Worm (Caenorhabditis elegans): Measurements from ENCODE around the gene nlp-21.

DNA sequence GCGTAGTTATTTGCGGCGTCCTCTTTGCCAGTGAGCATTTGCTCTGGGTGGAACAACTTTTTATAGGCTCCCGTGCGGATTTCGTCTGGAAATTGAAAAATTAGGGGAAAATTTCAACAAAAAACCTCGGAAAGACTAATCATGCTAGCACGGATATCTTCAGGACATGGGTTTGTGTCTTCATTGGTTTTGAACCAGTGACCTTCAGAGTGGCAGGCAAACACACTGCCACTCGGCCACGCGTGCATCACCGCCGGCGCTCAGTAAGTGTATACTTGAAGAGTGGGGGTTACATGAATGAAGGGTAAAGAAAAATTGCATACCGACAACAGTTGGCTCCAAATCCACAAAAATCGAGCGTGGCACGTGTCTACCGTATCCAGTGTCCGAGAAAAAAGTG lies 21.8 kb downstream of the nlp-21 start:
- TF ChIP-seq mdl-1 (tag; optimal IDR thresholded peaks at IDR 0.05): peak in 1 of 2 experiments; percentile 14
- TF ChIP-seq egl-27 (tag; optimal IDR thresholded peaks at IDR 0.05): peak; percentile 30
- no peak for TF ChIP-seq ama-1 (optimal IDR thresholded peaks at IDR 0.05)
- peak; percentile 48 for TF ChIP-seq Y55F3AM.14 (GFP tag; optimal IDR thresholded peaks at IDR 0.05)
- no peak for TF ChIP-seq aly-2 (tag; optimal IDR thresholded peaks at IDR 0.05)
- peak; percentile 41 for TF ChIP-seq F13H6.1 (tag; optimal IDR thresholded peaks at IDR 0.05)
- peak; percentile 50 for TF ChIP-seq sma-3 (GFP tag; optimal IDR thresholded peaks at IDR 0.05)
- no peak for TF ChIP-seq sem-4 (tag; optimal IDR thresholded peaks at IDR 0.05)
- no peak for TF ChIP-seq unc-62 (GFP tag; optimal IDR thresholded peaks at IDR 0.05)
- TF ChIP-seq snpc-4 (tag; optimal IDR thresholded peaks at IDR 0.05): peak; percentile 44
- no peak for TF ChIP-seq ceh-82 (tag; optimal IDR thresholded peaks at IDR 0.05)

Measured in whole organism, L2 larva.